Worm (Caenorhabditis elegans) whole organism, late embryonic: Measurements from ENCODE around the gene srh-56.
A peak's percentile ranks its signal among the peaks of the same experiment; 100 is the strongest.

Experiments used
- C08G9.2 ChIP-seq: sonication (generic microtip); optimal IDR thresholded peaks from 2 replicates; lab custom pipeline; 2016; ENCODE audit warnings: mild to moderate bottlenecking, missing genetic modification characterization, moderate library complexity, missing compliant biosample characterization
- F13H6.1 ChIP-seq: sonication (generic microtip); optimal IDR thresholded peaks from 2 replicates; lab custom pipeline; 2016; ENCODE audit warnings: missing genetic modification characterization, missing compliant biosample characterization
- K02D7.2 ChIP-seq: sonication (generic microtip); optimal IDR thresholded peaks from 2 replicates; lab custom pipeline; 2017; ENCODE audit warnings: mild to moderate bottlenecking, missing genetic modification characterization, missing compliant biosample characterization
- K09A11.1 ChIP-seq: sonication (generic microtip); optimal IDR thresholded peaks from 2 replicates; lab custom pipeline; 2017; ENCODE audit warnings: antibody characterized with exemption, mild to moderate bottlenecking, missing genetic modification characterization, missing compliant biosample characterization; ENCODE audit not compliant: insufficient read depth
- T23F11.4 ChIP-seq: fragments of 200-800 bp; sonication (Bioruptor generic); optimal IDR thresholded peaks from 2 replicates; lab custom pipeline; 2018; ENCODE audit warnings: mild to moderate bottlenecking, missing genetic modification characterization, missing compliant biosample characterization
- Y22D7AL.16 ChIP-seq: sonication (generic microtip); optimal IDR thresholded peaks from 2 replicates; lab custom pipeline; 2016; ENCODE audit warnings: missing genetic modification characterization, missing compliant biosample characterization
- ahr-1 ChIP-seq: sonication (generic microtip); optimal IDR thresholded peaks from 2 replicates; lab custom pipeline; 2016; ENCODE audit warnings: missing genetic modification characterization, missing compliant biosample characterization
- ceh-18 ChIP-seq: sonication (generic microtip); optimal IDR thresholded peaks from 2 replicates; lab custom pipeline; 2016; ENCODE audit warnings: missing genetic modification characterization, missing compliant biosample characterization
- ceh-24 ChIP-seq: sonication (generic microtip); optimal IDR thresholded peaks from 2 replicates; lab custom pipeline; 2016; ENCODE audit warnings: mild to moderate bottlenecking, missing genetic modification characterization, missing compliant biosample characterization
- ceh-34 ChIP-seq: sonication (generic microtip); optimal IDR thresholded peaks from 2 replicates; lab custom pipeline; 2016; ENCODE audit warnings: mild to moderate bottlenecking, missing genetic modification characterization, missing compliant biosample characterization
- ceh-45 ChIP-seq: fragments of 200-800 bp; sonication (Bioruptor generic); IDR thresholded peaks from 2 replicates; pipeline ENCODE4 v1.3.6; 2022; ENCODE audit warnings: missing genetic modification reagents, missing genetic modification characterization, missing compliant biosample characterization
- ceh-9 ChIP-seq: sonication (generic microtip); optimal IDR thresholded peaks from 2 replicates; lab custom pipeline; 2016; ENCODE audit warnings: mild to moderate bottlenecking, missing genetic modification characterization, inconsistent platforms, missing compliant biosample characterization
- dmd-4 ChIP-seq: sonication (generic microtip); optimal IDR thresholded peaks from 2 replicates; lab custom pipeline; 2016; ENCODE audit warnings: borderline replicate concordance, missing genetic modification characterization, missing compliant biosample characterization
- elt-2 ChIP-seq: sonication (generic microtip); optimal IDR thresholded peaks from 2 replicates; lab custom pipeline; 2016; ENCODE audit warnings: missing genetic modification reagents, missing genetic modification characterization, missing compliant biosample characterization
- fax-1 ChIP-seq: sonication (generic microtip); optimal IDR thresholded peaks from 2 replicates; lab custom pipeline; 2016; ENCODE audit warnings: missing genotype, missing genetic modification characterization, missing compliant biosample characterization
- fkh-10 ChIP-seq: fragments of 150-350 bp; optimal IDR thresholded peaks from 2 replicates; lab custom pipeline; 2014; ENCODE audit warnings: missing biosample characterization, missing genetic modification reagents, missing genetic modification characterization
- gmeb-2 ChIP-seq: sonication (generic microtip); optimal IDR thresholded peaks from 2 replicates; lab custom pipeline; 2016; ENCODE audit warnings: missing genetic modification characterization, inconsistent platforms, missing compliant biosample characterization
- hlh-15 ChIP-seq: sonication (generic microtip); optimal IDR thresholded peaks from 2 replicates; lab custom pipeline; 2016; ENCODE audit warnings: missing genetic modification characterization, missing compliant biosample characterization
- lin-11 ChIP-seq: fragments of 200-800 bp; sonication (Bioruptor generic); optimal IDR thresholded peaks from 2 replicates; lab custom pipeline; 2018; ENCODE audit warnings: mild to moderate bottlenecking, missing genetic modification characterization, missing compliant biosample characterization
- nfya-1 ChIP-seq: sonication (generic microtip); optimal IDR thresholded peaks from 2 replicates; lab custom pipeline; 2017; ENCODE audit warnings: missing genetic modification characterization, mild to moderate bottlenecking, missing compliant biosample characterization, antibody characterized with exemption, moderate library complexity
- nhr-232 ChIP-seq: sonication (generic microtip); optimal IDR thresholded peaks from 2 replicates; lab custom pipeline; 2016; ENCODE audit warnings: missing genetic modification characterization, missing compliant biosample characterization
- pat-9 ChIP-seq: fragments of 200-800 bp; sonication (Bioruptor generic); optimal IDR thresholded peaks from 2 replicates; lab custom pipeline; 2018; ENCODE audit warnings: mild to moderate bottlenecking, missing genetic modification characterization, moderate library complexity, missing compliant biosample characterization
- pax-1 ChIP-seq: fragments of 150-350 bp; optimal IDR thresholded peaks from 2 replicates; lab custom pipeline; 2014; ENCODE audit warnings: missing biosample characterization, missing genetic modification characterization
- pha-4 ChIP-seq: fragments of 150-350 bp; optimal IDR thresholded peaks from 2 replicates; lab custom pipeline; 2018; ENCODE audit warnings: missing biosample characterization, missing genetic modification reagents, missing genetic modification characterization
- rnt-1 ChIP-seq: sonication (generic microtip); optimal IDR thresholded peaks from 2 replicates; lab custom pipeline; 2016; ENCODE audit warnings: missing genetic modification characterization, missing compliant biosample characterization
- syd-9 ChIP-seq: sonication (generic microtip); optimal IDR thresholded peaks from 2 replicates; lab custom pipeline; 2016; ENCODE audit warnings: mild to moderate bottlenecking, missing genetic modification characterization, moderate library complexity, missing compliant biosample characterization
- ttx-3 ChIP-seq: sonication (generic microtip); optimal IDR thresholded peaks from 2 replicates; lab custom pipeline; 2016; ENCODE audit warnings: missing genetic modification reagents, missing genetic modification characterization, missing compliant biosample characterization
- unc-3 ChIP-seq, 2 experiments: fragments of 200-800 bp in 1 of 2; sonication (Bioruptor generic) in 1 of 2; sonication (generic microtip) in 1 of 2; conservative IDR thresholded peaks in 1 of 2; optimal IDR thresholded peaks in 1 of 2; 2 replicates each; pipeline versions ENCODE4 v1.3.6 to Lab custom; 2016 to 2022; ENCODE audit warnings: missing compliant biosample characterization in 2 of 2, missing genetic modification characterization in 2 of 2, missing genetic modification reagents in 1 of 2
- unc-55 ChIP-seq: sonication (generic microtip); optimal IDR thresholded peaks from 2 replicates; lab custom pipeline; 2017; ENCODE audit warnings: missing biosample characterization, missing genetic modification reagents, missing genetic modification characterization
- unc-86 ChIP-seq: sonication (generic microtip); optimal IDR thresholded peaks from 2 replicates; lab custom pipeline; 2016; ENCODE audit warnings: missing genetic modification characterization, missing compliant biosample characterization
- ztf-16 ChIP-seq: sonication (generic microtip); optimal IDR thresholded peaks from 2 replicates; lab custom pipeline; 2017; ENCODE audit warnings: missing genetic modification characterization, missing compliant biosample characterization

The srh-56 gene

ce11 chrV:2803258-2803657, 31.6 kb downstream of the srh-56 start:
- no peak for TF ChIP-seq unc-3 (GFP tag; conservative IDR thresholded peaks at IDR 0.05; lab: Robert Waterston, UW)
- TF ChIP-seq unc-3 (tag; optimal IDR thresholded peaks at IDR 0.05; lab: Kevin White, UChicago), result no peak
- peak; percentile 66 for TF ChIP-seq nfya-1 (tag; lab: Kevin White, UChicago)
- peak; percentile 62 for TF ChIP-seq ceh-18 (tag; lab: Kevin White, UChicago)
- no peak for TF ChIP-seq pat-9 (tag; lab: Kevin White, UChicago)

DNA sequence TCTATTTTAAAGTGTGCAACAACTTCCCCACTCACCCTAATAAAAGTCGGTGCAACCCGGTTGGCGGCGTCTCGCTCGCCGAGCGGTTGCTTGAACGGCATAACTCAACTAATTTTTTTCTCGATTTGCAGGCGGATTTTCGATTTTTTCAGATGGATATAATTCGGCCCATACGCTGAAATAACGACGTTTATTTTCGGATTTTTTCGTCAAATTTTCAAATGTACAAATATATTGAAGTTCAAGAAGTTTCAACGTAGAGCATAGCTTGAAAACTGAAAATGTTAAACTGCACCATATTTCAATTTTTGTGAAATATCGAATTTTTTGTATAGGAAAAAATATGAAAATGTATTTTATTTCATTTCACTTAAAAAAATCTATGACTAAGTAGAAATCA, 36.1 kb downstream of the srh-56 start, which contains the start of gene ketn-1:
Gene ketn-1 (minus strand): TSS at position 101 of the 400 bp plus-strand sequence.
- TF ChIP-seq ztf-16, result no peak
- no peak for TF ChIP-seq lin-11 (tag; lab: Kevin White, UChicago)
- no peak for TF ChIP-seq ttx-3 (tag; lab: Kevin White, UChicago)
- TF ChIP-seq pax-1 (tag; lab: Kevin White, UChicago), result no peak

DNA sequence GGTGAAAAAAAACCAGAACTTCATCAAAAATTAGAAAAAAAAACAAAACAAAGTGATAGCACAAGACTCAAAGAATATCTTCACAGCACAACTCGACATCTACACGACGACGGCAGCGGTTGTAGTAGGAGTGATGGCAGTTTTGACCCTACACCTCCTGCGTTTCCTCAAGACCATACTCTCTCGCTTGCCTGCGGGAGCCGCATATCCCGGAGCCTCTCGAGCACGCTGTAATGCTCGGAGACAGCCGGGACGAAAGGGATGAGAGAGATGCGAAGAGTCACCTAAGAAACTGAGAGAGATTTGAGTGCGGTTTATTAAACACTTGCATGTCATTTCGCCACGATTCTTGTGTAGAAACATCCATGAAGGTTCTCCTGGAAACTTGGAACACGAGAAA, 37.8 kb downstream of the srh-56 start:
- TF ChIP-seq ceh-18 (tag; lab: Kevin White, UChicago) (peak; percentile 45), syd-9 (no peak), nhr-232 (tag; lab: Kevin White, UChicago) (no peak), rnt-1 (tag; lab: Kevin White, UChicago) (peak; percentile 82), ahr-1 (tag; lab: Kevin White, UChicago) (no peak), unc-86 (tag; lab: Kevin White, UChicago) (no peak), C08G9.2 (no peak)

ce11 chrV:2810164-2810563, 38.5 kb downstream of the srh-56 start, which contains the start of gene F54E2.1:
Gene F54E2.1, plus strand, starts transcription at chrV:2810398.
- TF ChIP-seq rnt-1 (tag; lab: Kevin White, UChicago) (no peak), pha-4 (tag; lab: Kevin White, UChicago) (no peak), lin-11 (tag; lab: Kevin White, UChicago) (no peak), ceh-34 (tag; lab: Kevin White, UChicago) (no peak), elt-2 (peak; percentile 45), hlh-15 (no peak), ahr-1 (tag; lab: Kevin White, UChicago) (no peak), C08G9.2 (no peak)
- TF ChIP-seq, all 69 proteins: peak for 1

DNA sequence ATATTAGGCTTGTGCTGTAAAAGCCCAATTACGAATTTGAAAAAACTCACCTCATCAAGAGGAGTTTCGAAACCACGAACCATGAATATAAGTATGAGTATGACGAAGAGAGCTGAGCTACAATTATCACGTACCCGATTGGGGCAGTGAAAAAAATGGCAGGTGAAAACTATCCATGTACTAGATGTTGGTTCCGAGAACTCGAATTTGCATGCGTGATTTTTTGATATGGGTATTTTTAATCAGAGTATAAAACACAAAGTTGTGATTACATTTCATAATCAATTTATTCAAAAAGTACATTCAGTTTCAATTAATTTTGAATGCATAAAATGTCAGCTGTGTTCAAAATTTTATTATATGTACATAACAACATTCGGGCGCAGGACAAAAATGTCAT, 42.2 kb downstream of the srh-56 start, which contains the start of gene F54E2.9:
Gene F54E2.9 (minus strand): TSS at position 132 of the 400 bp plus-strand sequence.
- TF ChIP-seq ceh-45 (GFP tag; lab: Robert Waterston, UW) (no peak), dmd-4 (tag; lab: Kevin White, UChicago) (no peak), pax-1 (tag; lab: Kevin White, UChicago) (no peak), unc-86 (tag; lab: Kevin White, UChicago) (no peak), T23F11.4 (GFP tag; lab: Kevin White, UChicago) (no peak), Y22D7AL.16 (tag; lab: Kevin White, UChicago) (no peak), fax-1 (tag; lab: Kevin White, UChicago) (no peak), F13H6.1 (no peak), ttx-3 (tag; lab: Kevin White, UChicago) (no peak), unc-3 (GFP tag; conservative IDR thresholded peaks at IDR 0.05; lab: Robert Waterston, UW) (no peak), unc-3 (tag; optimal IDR thresholded peaks at IDR 0.05; lab: Kevin White, UChicago) (no peak), pat-9 (tag; lab: Kevin White, UChicago) (no peak), pha-4 (tag; lab: Kevin White, UChicago) (no peak), fkh-10 (no peak)

DNA sequence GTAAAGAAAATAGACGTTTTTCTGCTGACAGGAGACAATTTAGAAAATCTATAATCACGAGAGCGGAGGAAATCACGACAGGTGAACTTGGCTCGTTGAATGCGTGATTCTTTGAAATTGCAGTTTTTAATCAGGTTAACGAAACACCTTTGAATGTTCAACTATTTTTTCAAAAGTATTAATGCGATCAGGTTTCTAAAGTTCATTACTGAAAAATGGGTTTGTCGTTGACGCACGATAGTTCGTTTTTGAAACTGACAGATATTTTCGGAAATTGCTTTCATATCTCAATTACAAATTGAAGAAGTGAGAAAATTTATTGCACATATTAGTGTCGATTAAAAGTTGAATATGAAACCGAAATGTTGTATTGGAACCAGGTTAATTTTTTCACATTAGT, 44.3 kb downstream of the srh-56 start, which contains the start of gene F54E2.5:
Gene F54E2.5 (minus strand): TSS at position 101 of the 400 bp plus-strand sequence.
- TF ChIP-seq ceh-45 (GFP tag; lab: Robert Waterston, UW) (no peak), elt-2 (no peak), ceh-24 (tag; lab: Kevin White, UChicago) (no peak), F13H6.1 (no peak), unc-55 (no peak), gmeb-2 (tag; lab: Kevin White, UChicago) (no peak), ahr-1 (tag; lab: Kevin White, UChicago) (no peak), K02D7.2 (tag; lab: Kevin White, UChicago) (no peak), ceh-9 (no peak), Y22D7AL.16 (tag; lab: Kevin White, UChicago) (no peak), K09A11.1 (tag; lab: Kevin White, UChicago) (no peak), hlh-15 (no peak)
